1 fruit fly cellular context compared by ENCODE assay signal in genomic region chr2L:846167-846868, dm6.
A peak's percentile ranks its signal among the peaks of the same experiment; 100 is the strongest.
TF ChIP-seq lines count a peak whose summit lies in the region.

No protein-coding gene starts in this region.

TF ChIP-seq in whole organism, embryonic, 481 proteins besides CTCF, POLR2A, EP300 and RAD21 (continued from another document):
- peak; percentile 66 for TF ChIP-seq CG30403 (GFP tag; optimal IDR thresholded peaks at IDR 0.05; lab: Kevin White, UChicago)
- peak; percentile 37 for TF ChIP-seq BtbVII (GFP tag; optimal IDR thresholded peaks at IDR 0.05; lab: Kevin White, UChicago)
- TF ChIP-seq Usf (GFP tag; optimal IDR thresholded peaks at IDR 0.05; lab: Kevin White, UChicago): no peak
- no peak for TF ChIP-seq CG10959 (GFP tag; IDR thresholded peaks at IDR 0.05; lab: Robert Waterston, UW)
- TF ChIP-seq CG32767 (GFP tag; IDR thresholded peaks at IDR 0.05; lab: Robert Waterston, UW): 0 out of 2 replicates have a peak, but pooled peaks have one; percentile 26
- no peak for TF ChIP-seq CG5953 (GFP tag; IDR thresholded peaks at IDR 0.05; lab: Robert Waterston, UW)
- TF ChIP-seq Dek (tag; optimal IDR thresholded peaks at IDR 0.05; lab: Kevin White, UChicago): no peak
- peak; percentile 62 for TF ChIP-seq bcd (GFP tag; optimal IDR thresholded peaks at IDR 0.05; lab: Kevin White, UChicago)
- TF ChIP-seq CG4424 (GFP tag; optimal IDR thresholded peaks at IDR 0.05; lab: Kevin White, UChicago): peak; percentile 56
- peak; percentile 96 for TF ChIP-seq sens (GFP tag; lab: Kevin White, UChicago)
- 0 out of 2 replicates have a peak, but pooled peaks have one; percentile 23 for TF ChIP-seq E2f1 (GFP tag; IDR thresholded peaks at IDR 0.05; lab: Robert Waterston, UW)
- 0 out of 3 replicates have a peak, but pooled peaks have one; percentile 50 for TF ChIP-seq CG3726 (GFP tag; IDR thresholded peaks at IDR 0.05; lab: Robert Waterston, UW)
- no peak for TF ChIP-seq kah (GFP tag; optimal IDR thresholded peaks at IDR 0.05; lab: Kevin White, UChicago)
- TF ChIP-seq bbx (GFP tag; IDR thresholded peaks at IDR 0.05; lab: Robert Waterston, UW; ENCODE audit: partially characterized antibody): 0 out of 2 replicates have a peak, but pooled peaks have one; percentile 15
- no peak for TF ChIP-seq Dll (GFP tag; IDR thresholded peaks at IDR 0.05; lab: Robert Waterston, UW; ENCODE audit: partially characterized antibody)
- TF ChIP-seq CG10147 (GFP tag; optimal IDR thresholded peaks at IDR 0.05; lab: Kevin White, UChicago): peak; percentile 57
- no peak for TF ChIP-seq jumu (GFP tag; optimal IDR thresholded peaks at IDR 0.05; lab: Kevin White, UChicago)
- TF ChIP-seq CG15269 (tag; optimal IDR thresholded peaks at IDR 0.05; lab: Kevin White, UChicago): peak; percentile 61
- peak; percentile 54 for TF ChIP-seq CG12942 (GFP tag; optimal IDR thresholded peaks at IDR 0.05; lab: Kevin White, UChicago)
- no peak for TF ChIP-seq CG11695 (GFP tag; IDR thresholded peaks at IDR 0.05; lab: Robert Waterston, UW)
- peak; percentile 62 for TF ChIP-seq CG7556 (GFP tag; optimal IDR thresholded peaks at IDR 0.05; lab: Kevin White, UChicago)
- no peak for TF ChIP-seq twi (tag; optimal IDR thresholded peaks at IDR 0.05; lab: Kevin White, UChicago)
- no peak for TF ChIP-seq sens-2 (GFP tag; IDR thresholded peaks at IDR 0.05; lab: Robert Waterston, UW)
- no peak for TF ChIP-seq CG15514 (GFP tag; optimal IDR thresholded peaks at IDR 0.05; lab: Kevin White, UChicago)
- TF ChIP-seq CG8281 (tag; optimal IDR thresholded peaks at IDR 0.05; lab: Kevin White, UChicago): peak; percentile 11
- TF ChIP-seq CG12659 (GFP tag; optimal IDR thresholded peaks at IDR 0.05; lab: Kevin White, UChicago): peak; percentile 26
- TF ChIP-seq CG6272 (GFP tag; IDR thresholded peaks at IDR 0.05; lab: Robert Waterston, UW): peak; percentile 40; the same call in 1 of the 2 replicates
- peak; percentile 25 for TF ChIP-seq CG3163 (GFP tag; optimal IDR thresholded peaks at IDR 0.05; lab: Kevin White, UChicago)
- peak; percentile 8; the same call in 1 of the 3 replicates for TF ChIP-seq CG34422 (GFP tag; IDR thresholded peaks at IDR 0.05; lab: Robert Waterston, UW)
- peak; percentile 60 for TF ChIP-seq her (GFP tag; optimal IDR thresholded peaks at IDR 0.05; lab: Kevin White, UChicago)
- peak; percentile 88 for TF ChIP-seq kni (GFP tag; optimal IDR thresholded peaks at IDR 0.05; lab: Kevin White, UChicago)
- TF ChIP-seq CG11398 (GFP tag; optimal IDR thresholded peaks at IDR 0.05; lab: Kevin White, UChicago): peak; percentile 72
- TF ChIP-seq CG1602 (GFP tag; optimal IDR thresholded peaks at IDR 0.05; lab: Kevin White, UChicago): peak; percentile 38
- TF ChIP-seq NFAT (GFP tag; IDR thresholded peaks at IDR 0.05; lab: Robert Waterston, UW): 0 out of 2 replicates have a peak, but pooled peaks have one; percentile 30
- TF ChIP-seq Pdp1 (GFP tag; optimal IDR thresholded peaks at IDR 0.05; lab: Kevin White, UChicago): peak; percentile 43 to 56
- peak; percentile 50 for TF ChIP-seq Abd-B (GFP tag; optimal IDR thresholded peaks at IDR 0.05; lab: Kevin White, UChicago)
- TF ChIP-seq CG13424 (tag; optimal IDR thresholded peaks at IDR 0.05; lab: Kevin White, UChicago): peak; percentile 66
- peak; percentile 36 for TF ChIP-seq CG3407 (GFP tag; optimal IDR thresholded peaks at IDR 0.05; lab: Kevin White, UChicago)
- no peak for TF ChIP-seq rib (GFP tag; IDR thresholded peaks at IDR 0.05; lab: Robert Waterston, UW)
- peak; percentile 58 for TF ChIP-seq org-1 (GFP tag; optimal IDR thresholded peaks at IDR 0.05; lab: Kevin White, UChicago)
- TF ChIP-seq CG12071 (GFP tag; optimal IDR thresholded peaks at IDR 0.05; lab: Kevin White, UChicago): peak; percentile 74
- peak; percentile 27 for TF ChIP-seq CG4854 (GFP tag; optimal IDR thresholded peaks at IDR 0.05; lab: Kevin White, UChicago)
- peak; percentile 37 for TF ChIP-seq tio (GFP tag; optimal IDR thresholded peaks at IDR 0.05; lab: Kevin White, UChicago)
- TF ChIP-seq CG18764 (GFP tag; optimal IDR thresholded peaks at IDR 0.05; lab: Kevin White, UChicago): peak; percentile 48
- TF ChIP-seq Blimp-1 (GFP tag; optimal IDR thresholded peaks at IDR 0.05; lab: Kevin White, UChicago): peak; percentile 80
- TF ChIP-seq CG10654 (GFP tag; optimal IDR thresholded peaks at IDR 0.05; lab: Kevin White, UChicago): peak; percentile 20
- 0 out of 3 replicates have a peak, but pooled peaks have one; percentile 51 for TF ChIP-seq H15 (GFP tag; IDR thresholded peaks at IDR 0.05; lab: Robert Waterston, UW)
- TF ChIP-seq Poxn (GFP tag; IDR thresholded peaks at IDR 0.05; lab: Robert Waterston, UW): no peak
- no peak for TF ChIP-seq mirr (GFP tag; optimal IDR thresholded peaks at IDR 0.05; lab: Kevin White, UChicago)
- no peak for TF ChIP-seq CG9876 (GFP tag; optimal IDR thresholded peaks at IDR 0.05; lab: Kevin White, UChicago)
- peak in 1 of 2 experiments; percentile 73 for TF ChIP-seq bsh (GFP tag; optimal IDR thresholded peaks at IDR 0.05; lab: Kevin White, UChicago)
- peak; percentile 56 for TF ChIP-seq Sox100B (GFP tag; optimal IDR thresholded peaks at IDR 0.05; lab: Kevin White, UChicago)
- TF ChIP-seq Med (GFP tag; lab: Kevin White, UChicago): peak; percentile 93
- TF ChIP-seq Eip74EF (GFP tag; optimal IDR thresholded peaks at IDR 0.05; lab: Kevin White, UChicago): peak in 1 of 2 experiments; percentile 87
- TF ChIP-seq CG12236 (GFP tag; optimal IDR thresholded peaks at IDR 0.05; lab: Kevin White, UChicago): peak; percentile 28
- peak; percentile 48 for TF ChIP-seq CG1647 (GFP tag; optimal IDR thresholded peaks at IDR 0.05; lab: Kevin White, UChicago)
- peak; percentile 87 for TF ChIP-seq CG1603 (tag; optimal IDR thresholded peaks at IDR 0.05; lab: Kevin White, UChicago)
- no peak for TF ChIP-seq CG11456 (GFP tag; IDR thresholded peaks at IDR 0.05; lab: Robert Waterston, UW)
- TF ChIP-seq CG12104 (GFP tag; optimal IDR thresholded peaks at IDR 0.05; lab: Kevin White, UChicago): no peak
- TF ChIP-seq abd-A (tag; optimal IDR thresholded peaks at IDR 0.05; lab: Kevin White, UChicago): peak; percentile 0
- peak; percentile 67 for TF ChIP-seq sisA (GFP tag; IDR thresholded peaks at IDR 0.05; lab: Robert Waterston, UW)
- TF ChIP-seq hth (optimal IDR thresholded peaks at IDR 0.05; lab: Kevin White, UChicago): no peak
- peak; percentile 21 for TF ChIP-seq CG13775 (GFP tag; optimal IDR thresholded peaks at IDR 0.05; lab: Kevin White, UChicago)
- TF ChIP-seq crc (GFP tag; optimal IDR thresholded peaks at IDR 0.05; lab: Kevin White, UChicago): peak; percentile 27
- peak; percentile 54 for TF ChIP-seq CG4820 (GFP tag; optimal IDR thresholded peaks at IDR 0.05; lab: Kevin White, UChicago)
- TF ChIP-seq CG6254 (GFP tag; optimal IDR thresholded peaks at IDR 0.05; lab: Kevin White, UChicago): peak; percentile 44
- TF ChIP-seq Mes4 (GFP tag; optimal IDR thresholded peaks at IDR 0.05; lab: Kevin White, UChicago): peak; percentile 50
- TF ChIP-seq Stat92E (GFP tag; optimal IDR thresholded peaks at IDR 0.05; lab: Kevin White, UChicago): peak in 1 of 3 experiments; percentile 95
- TF ChIP-seq Atf-2 (GFP tag; optimal IDR thresholded peaks at IDR 0.05; lab: Kevin White, UChicago): peak; percentile 42
- TF ChIP-seq CG5245 (GFP tag; optimal IDR thresholded peaks at IDR 0.05; lab: Kevin White, UChicago): peak; percentile 2
- peak; percentile 75 for TF ChIP-seq Asciz (GFP tag; optimal IDR thresholded peaks at IDR 0.05; lab: Kevin White, UChicago)
- peak; percentile 43; the same call in 1 of the 2 replicates for TF ChIP-seq Rfx (GFP tag; IDR thresholded peaks at IDR 0.05; lab: Robert Waterston, UW)
- TF ChIP-seq HLH3B (GFP tag; IDR thresholded peaks at IDR 0.05; lab: Robert Waterston, UW): peak; percentile 9; the same call in 1 of the 2 replicates
- no peak for TF ChIP-seq peb (GFP tag; IDR thresholded peaks at IDR 0.05; lab: Robert Waterston, UW)
- no peak for TF ChIP-seq pros (GFP tag; optimal IDR thresholded peaks at IDR 0.05; lab: Kevin White, UChicago)
- TF ChIP-seq gro (GFP tag; optimal IDR thresholded peaks at IDR 0.05; lab: Kevin White, UChicago): peak; percentile 32
- TF ChIP-seq D (optimal IDR thresholded peaks at IDR 0.05; lab: Kevin White, UChicago): no peak
- TF ChIP-seq D (GFP tag; optimal IDR thresholded peaks at IDR 0.05; lab: Kevin White, UChicago): peak; percentile 40
- TF ChIP-seq otp (GFP tag; IDR thresholded peaks at IDR 0.05; lab: Robert Waterston, UW): peak; percentile 31; the same call in 1 of the 3 replicates
- peak; percentile 79 for TF ChIP-seq CG31441 (GFP tag; IDR thresholded peaks at IDR 0.05; lab: Robert Waterston, UW)
- TF ChIP-seq CG14710 (tag; optimal IDR thresholded peaks at IDR 0.05; lab: Kevin White, UChicago): peak; percentile 44
- no peak for TF ChIP-seq pan (optimal IDR thresholded peaks at IDR 0.05; lab: Kevin White, UChicago)
- TF ChIP-seq pan (GFP tag; optimal IDR thresholded peaks at IDR 0.05 in 1 of 2, IDR thresholded peaks at IDR 0.05 in 1 of 2): peak in 1 of 2 experiments; percentile 70
- peak; percentile 74 for TF ChIP-seq CG10979 (tag; optimal IDR thresholded peaks at IDR 0.05; lab: Kevin White, UChicago)
- peak; percentile 61 for TF ChIP-seq jing (GFP tag; optimal IDR thresholded peaks at IDR 0.05; lab: Kevin White, UChicago)
- TF ChIP-seq crp (GFP tag; optimal IDR thresholded peaks at IDR 0.05; lab: Kevin White, UChicago): peak in 1 of 2 experiments; percentile 61
- TF ChIP-seq CG12219 (GFP tag; optimal IDR thresholded peaks at IDR 0.05; lab: Kevin White, UChicago): peak; percentile 68
- no peak for TF ChIP-seq lov (optimal IDR thresholded peaks at IDR 0.05; lab: Kevin White, UChicago)
- no peak for TF ChIP-seq lov (GFP tag; IDR thresholded peaks at IDR 0.05; lab: Robert Waterston, UW)
- TF ChIP-seq CG3065 (GFP tag; optimal IDR thresholded peaks at IDR 0.05; lab: Kevin White, UChicago): peak; percentile 41
- no peak for TF ChIP-seq toy (GFP tag; IDR thresholded peaks at IDR 0.05; lab: Robert Waterston, UW)
- TF ChIP-seq nerfin-1 (tag; optimal IDR thresholded peaks at IDR 0.05; lab: Kevin White, UChicago): peak; percentile 43
- TF ChIP-seq ken (GFP tag; IDR thresholded peaks at IDR 0.05; lab: Robert Waterston, UW): 0 out of 3 replicates have a peak, but pooled peaks have one; percentile 21
- peak; percentile 37 for TF ChIP-seq CG9727 (GFP tag; optimal IDR thresholded peaks at IDR 0.05; lab: Kevin White, UChicago)
- no peak for TF ChIP-seq bigmax (GFP tag; optimal IDR thresholded peaks at IDR 0.05; lab: Kevin White, UChicago)
- TF ChIP-seq sqz (GFP tag; optimal IDR thresholded peaks at IDR 0.05; lab: Kevin White, UChicago): peak; percentile 51
- TF ChIP-seq sc (optimal IDR thresholded peaks at IDR 0.05; lab: Kevin White, UChicago): no peak
- TF ChIP-seq sc (GFP tag; optimal IDR thresholded peaks at IDR 0.05; lab: Kevin White, UChicago): peak; percentile 36
- peak; percentile 39 for TF ChIP-seq CG33213 (GFP tag; optimal IDR thresholded peaks at IDR 0.05; lab: Kevin White, UChicago)
- TF ChIP-seq CG31224 (GFP tag; IDR thresholded peaks at IDR 0.05; lab: Robert Waterston, UW): no peak
- 0 out of 3 replicates have a peak, but pooled peaks have one; percentile 7 for TF ChIP-seq ase (GFP tag; IDR thresholded peaks at IDR 0.05; lab: Robert Waterston, UW)
- TF ChIP-seq sob (GFP tag; IDR thresholded peaks at IDR 0.05; lab: Robert Waterston, UW): no peak
- peak; percentile 71 for TF ChIP-seq CG7839 (tag; optimal IDR thresholded peaks at IDR 0.05; lab: Kevin White, UChicago)
- peak; percentile 84 for TF ChIP-seq Oli (tag; optimal IDR thresholded peaks at IDR 0.05; lab: Kevin White, UChicago)
- TF ChIP-seq Sox102F (GFP tag; optimal IDR thresholded peaks at IDR 0.05; lab: Kevin White, UChicago): peak; percentile 85
